Worm (Caenorhabditis elegans): ENCODE measurements around the gene F58F12.4.

Gene F58F12.4

DNA sequence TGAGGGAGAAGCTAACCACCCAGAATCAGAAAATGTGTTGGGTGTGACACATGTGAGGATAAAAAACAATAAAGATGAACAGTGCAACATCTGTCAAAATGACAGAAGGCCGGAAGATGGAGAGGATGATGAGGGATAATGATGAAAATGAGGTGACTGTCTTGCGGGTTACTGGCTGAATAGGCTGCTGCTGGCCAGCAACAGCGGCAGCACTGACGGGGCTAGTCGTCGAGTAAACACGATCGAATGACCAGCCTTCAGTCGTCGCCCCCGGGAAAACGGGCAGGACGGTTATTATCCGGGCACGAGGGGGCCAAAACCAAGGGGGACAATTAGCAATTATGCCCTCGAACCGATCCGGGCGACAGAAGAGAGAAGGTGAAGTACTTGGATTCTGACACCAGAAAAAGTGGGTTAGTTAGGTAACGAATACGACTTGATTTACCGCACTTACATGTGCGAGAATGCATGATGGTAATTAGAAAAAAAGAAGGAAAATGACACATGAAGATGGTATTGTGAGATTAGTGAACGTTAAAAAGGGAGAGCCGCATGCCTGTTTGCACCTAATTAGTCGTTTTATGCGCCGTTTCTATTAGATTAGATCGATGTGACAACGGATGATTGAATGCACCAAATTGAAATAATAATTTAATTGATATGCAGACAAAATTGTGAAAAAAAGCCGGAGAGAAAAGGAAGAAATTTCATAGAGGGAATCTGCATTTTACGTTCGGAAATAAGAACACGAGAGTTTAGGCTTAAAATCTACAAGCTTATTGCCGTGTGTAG lies 25.3 kb downstream of the F58F12.4 start:
- no peak for TF ChIP-seq daf-8 (GFP tag; IDR thresholded peaks at IDR 0.05)
- no peak for TF ChIP-seq lin-39 (tag; optimal IDR thresholded peaks at IDR 0.05)
- peak; percentile 94 for TF ChIP-seq aha-1 (tag)
- TF ChIP-seq unc-39 (tag; optimal IDR thresholded peaks at IDR 0.05), result no peak
- TF ChIP-seq mxl-3 (GFP tag; optimal IDR thresholded peaks at IDR 0.05), result peak; percentile 36
- no peak for TF ChIP-seq dmd-6 (GFP tag; IDR thresholded peaks at IDR 0.05)
- TF ChIP-seq unc-62 (GFP tag; optimal IDR thresholded peaks at IDR 0.05 in 1 of 2), result peak in 1 of 2 experiments; percentile 83
- no peak for TF ChIP-seq unc-62 (tag; optimal IDR thresholded peaks at IDR 0.05)
- no peak for TF ChIP-seq sdz-12 (GFP tag; optimal IDR thresholded peaks at IDR 0.05)
- TF ChIP-seq T26A8.4 (GFP tag; IDR thresholded peaks at IDR 0.05), result no peak

ce11 chrII:6413788-6414187 lies 27.2 kb downstream of the F58F12.4 start:
- TF ChIP-seq nhr-42 (GFP tag; IDR thresholded peaks at IDR 0.05) (no peak), hlh-30 (tag; optimal IDR thresholded peaks at IDR 0.05; ENCODE audit: insufficient read depth) (peak; percentile 24), lim-7 (GFP tag; IDR thresholded peaks at IDR 0.05) (no peak), T26A8.4 (GFP tag; IDR thresholded peaks at IDR 0.05) (no peak), hlh-11 (tag; optimal IDR thresholded peaks at IDR 0.05) (peak; percentile 86), nhr-77 (tag; optimal IDR thresholded peaks at IDR 0.05) (peak; percentile 85), ceh-20 (GFP tag; IDR thresholded peaks at IDR 0.05) (peak; percentile 51; the same call in 1 of the 2 replicates), ceh-82 (tag; optimal IDR thresholded peaks at IDR 0.05) (no peak), ztf-7 (tag; optimal IDR thresholded peaks at IDR 0.05) (no peak), nhr-102 (tag; optimal IDR thresholded peaks at IDR 0.05) (peak; percentile 51), fos-1 (tag; optimal IDR thresholded peaks at IDR 0.05) (no peak), php-3 (GFP tag; IDR thresholded peaks at IDR 0.05) (peak; percentile 87), nhr-41 (GFP tag; IDR thresholded peaks at IDR 0.05) (0 out of 2 replicates have a peak, but pooled peaks have one; percentile 28), rbr-2 (tag; optimal IDR thresholded peaks at IDR 0.05) (no peak), daf-12 (tag; optimal IDR thresholded peaks at IDR 0.05) (no peak), ceh-32 (tag; optimal IDR thresholded peaks at IDR 0.05; ENCODE audit: poor library complexity) (no peak), ztf-11 (tag; optimal IDR thresholded peaks at IDR 0.05) (no peak), unc-62 (GFP tag; optimal IDR thresholded peaks at IDR 0.05 in 1 of 2) (peak; percentile 37 to 62), unc-62 (tag; optimal IDR thresholded peaks at IDR 0.05) (no peak), unc-130 (GFP tag; optimal IDR thresholded peaks at IDR 0.05) (no peak), skn-1 (tag; optimal IDR thresholded peaks at IDR 0.05) (no peak), F26F4.8 (GFP tag; conservative IDR thresholded peaks at IDR 0.05) (no peak), mxl-3 (GFP tag; optimal IDR thresholded peaks at IDR 0.05) (peak; percentile 80), Y75B8A.6 (GFP tag; IDR thresholded peaks at IDR 0.05) (no peak), zfp-3 (GFP tag; conservative IDR thresholded peaks at IDR 0.05) (no peak), lir-3 (tag; optimal IDR thresholded peaks at IDR 0.05) (no peak), dmd-6 (GFP tag; IDR thresholded peaks at IDR 0.05) (peak; percentile 85), nhr-28 (tag; optimal IDR thresholded peaks at IDR 0.05) (peak; percentile 77), zip-2 (tag; optimal IDR thresholded peaks at IDR 0.05) (peak; percentile 22), egl-43 (GFP tag; IDR thresholded peaks at IDR 0.05) (no peak), mdl-1 (tag; optimal IDR thresholded peaks at IDR 0.05) (peak in 1 of 2 experiments; percentile 63), spr-3 (GFP tag; optimal IDR thresholded peaks at IDR 0.05) (no peak), dmd-9 (GFP tag; IDR thresholded peaks at IDR 0.05) (no peak), saeg-2 (GFP tag; IDR thresholded peaks at IDR 0.05) (0 out of 2 replicates have a peak, but pooled peaks have one; percentile 15), spr-1 (tag; optimal IDR thresholded peaks at IDR 0.05) (no peak), pqm-1 (tag; optimal IDR thresholded peaks at IDR 0.05) (peak; percentile 93), tra-1 (GFP tag; IDR thresholded peaks at IDR 0.05) (0 out of 2 replicates have a peak, but pooled peaks have one; percentile 17), T20F7.1 (GFP tag; optimal IDR thresholded peaks at IDR 0.05) (peak; percentile 52), lin-15B (tag; optimal IDR thresholded peaks at IDR 0.05) (no peak), mxl-2 (GFP tag; conservative IDR thresholded peaks at IDR 0.05) (no peak), D1046.2 (GFP tag; IDR thresholded peaks at IDR 0.05) (no peak), ceh-62 (tag; optimal IDR thresholded peaks at IDR 0.05) (no peak), F44E2.7 (GFP tag; IDR thresholded peaks at IDR 0.05) (no peak), jun-1 (tag; optimal IDR thresholded peaks at IDR 0.05) (no peak)
